Fruit fly (Drosophila melanogaster) whole organism, embryonic: ENCODE results near the gene CG5934.

Source experiments
- Ada2b ChIP-seq: fragments of 200-800 bp; sonication (Bioruptor generic); IDR thresholded peaks from 2 replicates; pipeline ENCODE4 v1.3.6; 2022; ENCODE audit warnings: missing biosample characterization, missing genetic modification characterization
- Atf3 ChIP-seq: fragments of 200-800 bp; sonication (Bioruptor generic); optimal IDR thresholded peaks from 3 replicates; lab custom pipeline; 2016; ENCODE audit warnings: missing biosample characterization, missing genetic modification characterization
- CG16779 ChIP-seq: fragments of 200-800 bp; sonication (Bioruptor generic); IDR thresholded peaks from 2 replicates; pipeline ENCODE4 v1.3.6; 2022; ENCODE audit warnings: missing biosample characterization, missing genetic modification characterization
- CG17912 ChIP-seq: fragments of 200-800 bp; sonication (Bioruptor generic); optimal IDR thresholded peaks from 2 replicates; lab custom pipeline; 2018; ENCODE audit warnings: missing biosample characterization, mild to moderate bottlenecking, missing genetic modification characterization
- CG4617 ChIP-seq: fragments of 200-800 bp; sonication (Bioruptor generic); optimal IDR thresholded peaks from 3 replicates; lab custom pipeline; 2016; ENCODE audit warnings: missing biosample characterization, missing genetic modification characterization, borderline replicate concordance
- CG6854 ChIP-seq: fragments of 200-800 bp; sonication (Bioruptor generic); optimal IDR thresholded peaks from 3 replicates; lab custom pipeline; 2017; ENCODE audit warnings: missing biosample characterization, mild to moderate bottlenecking, missing genetic modification characterization
- CG7786 ChIP-seq: fragments of 200-800 bp; sonication (Bioruptor generic); optimal IDR thresholded peaks from 2 replicates; lab custom pipeline; 2016; ENCODE audit warnings: missing biosample characterization, missing genetic modification characterization
- HmgZ ChIP-seq: fragments of 200-800 bp; sonication (Bioruptor generic); optimal IDR thresholded peaks from 2 replicates; lab custom pipeline; 2018; ENCODE audit warnings: missing biosample characterization, mild to moderate bottlenecking, missing genetic modification characterization
- psq ChIP-seq: fragments of 200-800 bp; sonication (Bioruptor generic); optimal IDR thresholded peaks from 2 replicates; lab custom pipeline; 2017; ENCODE audit warnings: missing biosample characterization, missing genetic modification characterization
- pum ChIP-seq: fragments of 200-800 bp; sonication (Bioruptor generic); optimal IDR thresholded peaks from 2 replicates; lab custom pipeline; 2016; ENCODE audit warnings: missing biosample characterization, missing genetic modification characterization

DNA sequence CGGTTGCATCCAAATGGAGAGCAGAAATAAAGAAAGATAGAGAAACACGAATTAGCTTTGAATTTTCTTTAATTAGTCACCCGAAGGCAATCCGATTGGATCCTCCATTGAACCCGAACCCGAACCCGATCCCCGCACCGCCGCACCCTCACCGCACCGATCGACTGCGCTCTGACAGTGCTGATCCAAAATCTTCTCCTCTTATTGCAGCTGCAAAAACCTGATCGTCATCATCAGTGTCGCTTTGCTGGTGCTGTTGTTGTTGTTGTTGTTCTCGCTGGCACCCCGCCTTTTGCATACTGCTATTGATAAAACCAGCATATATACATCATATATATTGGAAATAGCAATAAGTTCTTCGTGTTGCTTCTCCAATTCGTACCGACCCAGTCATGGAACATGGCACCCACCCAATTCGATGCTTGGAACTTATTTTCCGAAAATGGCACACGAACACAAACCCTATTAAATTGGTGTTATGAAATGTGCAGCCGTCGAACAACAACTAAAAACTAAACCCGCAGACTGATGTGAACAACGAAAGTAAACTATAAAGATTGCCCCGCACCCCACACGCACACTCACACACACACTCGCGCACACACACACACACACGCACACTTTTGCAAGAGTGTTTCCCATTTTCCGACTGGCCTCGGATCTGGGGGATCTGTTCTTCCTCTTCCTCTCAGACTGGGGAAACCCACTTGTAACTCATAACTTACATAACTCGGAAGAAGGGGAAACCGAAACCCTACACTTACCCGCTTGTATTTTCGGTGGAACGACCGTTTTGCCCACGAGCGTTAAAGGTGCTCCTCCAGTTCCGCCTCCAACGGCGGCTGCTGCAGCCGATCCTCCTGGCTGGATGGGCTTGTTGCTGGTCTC is 2.9 kb upstream of the CG5934 start:
- TF ChIP-seq CG7786: no peak
- no peak for TF ChIP-seq Atf3 (GFP tag; lab: Kevin White, UChicago)
- no peak for TF ChIP-seq CG4617 (GFP tag; lab: Kevin White, UChicago)
- TF ChIP-seq CG16779: no peak
- no peak for TF ChIP-seq pum (GFP tag; lab: Kevin White, UChicago)
- TF ChIP-seq Ada2b (GFP tag; lab: Robert Waterston, UW): no peak
- TF ChIP-seq HmgZ (tag; lab: Kevin White, UChicago): no peak
- no peak for TF ChIP-seq CG17912 (GFP tag; lab: Kevin White, UChicago)
- no peak for TF ChIP-seq CG6854
- no peak for TF ChIP-seq psq (GFP tag; lab: Kevin White, UChicago)
